Fruit fly (Drosophila melanogaster) whole organism, wandering third instar larva: ENCODE data around the gene CG6685.

Source experiments
- Abd-B ChIP-seq: fragments of >200 bp; optimal IDR thresholded peaks from 2 replicates; lab custom pipeline; 2017; ENCODE audit warnings: missing biosample characterization, missing genetic modification characterization
- CG32264 ChIP-seq: fragments of 200-800 bp; sonication (Bioruptor generic); optimal IDR thresholded peaks from 2 replicates; lab custom pipeline; 2016; ENCODE audit warnings: missing biosample characterization, missing genetic modification characterization
- CG9705 ChIP-seq: fragments of 200-800 bp; sonication (Bioruptor generic); optimal IDR thresholded peaks from 2 replicates; lab custom pipeline; 2018; ENCODE audit warnings: missing biosample characterization, mild to moderate bottlenecking, missing genetic modification characterization
- CrebA ChIP-seq: fragments of 200-800 bp; sonication (Bioruptor generic); optimal IDR thresholded peaks from 2 replicates; lab custom pipeline; 2016; ENCODE audit warnings: missing biosample characterization, mild to moderate bottlenecking, missing genetic modification characterization, borderline replicate concordance
- Dfd ChIP-seq: fragments of >200 bp; optimal IDR thresholded peaks from 2 replicates; lab custom pipeline; 2017; ENCODE audit warnings: missing biosample characterization, missing genetic modification characterization
- Dif ChIP-seq: fragments of 200-275, 200-300 bp; sonication (Bioruptor generic); optimal IDR thresholded peaks from 2 replicates; lab custom pipeline; 2018; ENCODE audit warnings: missing biosample characterization, missing genetic modification characterization; ENCODE audit not compliant: partially characterized antibody
- GATAd ChIP-seq: sonication (Bioruptor generic); optimal IDR thresholded peaks from 2 replicates; lab custom pipeline; 2016; ENCODE audit warnings: missing biosample characterization, missing genetic modification characterization
- HLH106 ChIP-seq: fragments of 200-800 bp; optimal IDR thresholded peaks from 3 replicates; lab custom pipeline; 2019; ENCODE audit warnings: missing biosample characterization, mild to moderate bottlenecking, missing genetic modification characterization, moderate library complexity
- Hnf4 ChIP-seq: fragments of 200-800 bp; sonication (Bioruptor generic); optimal IDR thresholded peaks from 2 replicates; lab custom pipeline; 2016; ENCODE audit warnings: missing biosample characterization, mild to moderate bottlenecking, missing genetic modification characterization
- Hr78 ChIP-seq: fragments of >200 bp; optimal IDR thresholded peaks from 2 replicates; lab custom pipeline; 2017; ENCODE audit warnings: missing biosample characterization, missing genetic modification characterization
- Hr83 ChIP-seq: fragments of 200-300 bp; sonication (Bioruptor generic); optimal IDR thresholded peaks from 2 replicates; lab custom pipeline; 2016; ENCODE audit warnings: missing biosample characterization, mild to moderate bottlenecking, missing genetic modification characterization, moderate library complexity; ENCODE audit not compliant: poor library complexity, severe bottlenecking
- Jra ChIP-seq: sonication (Bioruptor generic); optimal IDR thresholded peaks from 2 replicates; lab custom pipeline; 2016; ENCODE audit warnings: missing biosample characterization, missing genetic modification characterization
- Mio ChIP-seq: sonication (Bioruptor generic); optimal IDR thresholded peaks from 2 replicates; lab custom pipeline; 2016; ENCODE audit warnings: missing biosample characterization, missing genetic modification characterization
- Myc ChIP-seq: fragments of >200 bp; optimal IDR thresholded peaks from 2 replicates; lab custom pipeline; 2017
- N ChIP-seq: fragments of >200 bp; optimal IDR thresholded peaks from 2 replicates; lab custom pipeline; 2018; ENCODE audit warnings: missing biosample characterization, missing external identifiers, missing genetic modification characterization
- OdsH ChIP-seq: fragments of 200-800 bp; sonication (Bioruptor generic); optimal IDR thresholded peaks from 2 replicates; lab custom pipeline; 2016; ENCODE audit warnings: missing biosample characterization, mild to moderate bottlenecking, missing genetic modification characterization
- Rel ChIP-seq, 2 experiments: fragments of 200-800 bp; sonication (Bioruptor generic) in 1 of 2; optimal IDR thresholded peaks; 2 replicates in 1 of 2; 3 replicates in 1 of 2; lab custom pipeline; 2016 to 2019; ENCODE audit warnings: mild to moderate bottlenecking in 2 of 2, missing biosample characterization in 2 of 2, missing genetic modification characterization in 2 of 2, moderate library complexity in 1 of 2
- Sp1 ChIP-seq: fragments of 200-800 bp; sonication (Bioruptor generic); optimal IDR thresholded peaks from 3 replicates; lab custom pipeline; 2019; ENCODE audit warnings: missing biosample characterization, mild to moderate bottlenecking, missing genetic modification characterization, moderate library complexity
- Vsx2 ChIP-seq: fragments of 200-300, 225-300 bp; sonication (Bioruptor generic); optimal IDR thresholded peaks from 2 replicates; lab custom pipeline; 2018; ENCODE audit warnings: missing biosample characterization, missing genetic modification characterization; ENCODE audit not compliant: partially characterized antibody
- br ChIP-seq: fragments of 200-800 bp; sonication (Bioruptor generic); optimal IDR thresholded peaks from 2 replicates; lab custom pipeline; 2016; ENCODE audit warnings: missing biosample characterization, missing genetic modification characterization
- brk ChIP-seq: fragments of 200-800 bp; sonication (Bioruptor generic); optimal IDR thresholded peaks from 2 replicates; lab custom pipeline; 2016; ENCODE audit warnings: missing biosample characterization, mild to moderate bottlenecking, missing genetic modification characterization
- dl ChIP-seq, 2 experiments: fragments of 175-275, 200-275 bp in 1 of 2; fragments of 200-275 bp in 1 of 2; sonication (Bioruptor generic); optimal IDR thresholded peaks; lab custom pipeline; 2018; ENCODE audit warnings: mild to moderate bottlenecking in 2 of 2, missing biosample characterization in 2 of 2, missing genetic modification characterization in 2 of 2, moderate library complexity in 2 of 2; ENCODE audit not compliant: partially characterized antibody in 2 of 2, insufficient read depth in 1 of 2
- dmrt93B ChIP-seq: fragments of 200-800 bp; sonication (Bioruptor generic); optimal IDR thresholded peaks from 2 replicates; lab custom pipeline; 2018; ENCODE audit warnings: missing biosample characterization, mild to moderate bottlenecking, missing genetic modification characterization
- dsf ChIP-seq: sonication (Bioruptor generic); optimal IDR thresholded peaks from 2 replicates; lab custom pipeline; 2016; ENCODE audit warnings: missing biosample characterization, missing genetic modification characterization, borderline replicate concordance
- ey ChIP-seq: fragments of 200-800 bp; sonication (Bioruptor generic); optimal IDR thresholded peaks from 2 replicates; lab custom pipeline; 2016; ENCODE audit warnings: missing biosample characterization, missing genetic modification characterization
- foxo ChIP-seq, 2 experiments: fragments of 200-800 bp; sonication (Bioruptor generic); optimal IDR thresholded peaks; 2 replicates in 1 of 2; 3 replicates in 1 of 2; lab custom pipeline; 2016 to 2017; ENCODE audit warnings: missing biosample characterization in 2 of 2, missing genetic modification characterization in 2 of 2
- fru ChIP-seq: fragments of 200-800 bp; sonication (Bioruptor generic); optimal IDR thresholded peaks from 3 replicates; lab custom pipeline; 2016; ENCODE audit warnings: missing biosample characterization, mild to moderate bottlenecking, missing genetic modification characterization
- h ChIP-seq: fragments of 200-800 bp; sonication (Bioruptor generic); optimal IDR thresholded peaks from 3 replicates; lab custom pipeline; 2016; ENCODE audit warnings: missing biosample characterization, mild to moderate bottlenecking, missing genetic modification characterization
- jim ChIP-seq: fragments of 175-275, 200-325 bp; sonication (Bioruptor generic); optimal IDR thresholded peaks from 2 replicates; lab custom pipeline; 2016; ENCODE audit warnings: missing biosample characterization, mild to moderate bottlenecking, missing genetic modification characterization
- lola ChIP-seq: fragments of >200 bp; optimal IDR thresholded peaks from 2 replicates; lab custom pipeline; 2017; ENCODE audit warnings: missing biosample characterization, missing genetic modification characterization
- pan ChIP-seq: fragments of >200 bp; optimal IDR thresholded peaks from 2 replicates; lab custom pipeline; 2017
- psq ChIP-seq: fragments of 200-800 bp; sonication (Bioruptor generic); optimal IDR thresholded peaks from 3 replicates; lab custom pipeline; 2017; ENCODE audit warnings: missing biosample characterization, mild to moderate bottlenecking, missing genetic modification characterization, moderate library complexity
- rgr ChIP-seq: fragments of 200-800 bp; sonication (Bioruptor generic); optimal IDR thresholded peaks from 3 replicates; lab custom pipeline; 2016; ENCODE audit warnings: missing biosample characterization, mild to moderate bottlenecking, missing genetic modification characterization
- sage ChIP-seq: fragments of 200-800 bp; sonication (Bioruptor generic); optimal IDR thresholded peaks from 2 replicates; lab custom pipeline; 2016; ENCODE audit warnings: missing biosample characterization, mild to moderate bottlenecking, missing genetic modification characterization
- sv ChIP-seq: fragments of 200-800 bp; sonication (Bioruptor generic); optimal IDR thresholded peaks from 3 replicates; lab custom pipeline; 2016; ENCODE audit warnings: missing biosample characterization, missing genetic modification characterization
- tai ChIP-seq: sonication (Bioruptor generic); optimal IDR thresholded peaks from 2 replicates; lab custom pipeline; 2016; ENCODE audit warnings: missing biosample characterization, missing genetic modification characterization
- usp ChIP-seq: fragments of >200 bp; optimal IDR thresholded peaks from 2 replicates; lab custom pipeline; 2017; ENCODE audit warnings: missing biosample characterization, missing genetic modification characterization
- woc ChIP-seq: sonication (Bioruptor generic); optimal IDR thresholded peaks from 2 replicates; lab custom pipeline; 2016; ENCODE audit warnings: missing biosample characterization, mild to moderate bottlenecking, missing genetic modification characterization

CG6685 gene

DNA sequence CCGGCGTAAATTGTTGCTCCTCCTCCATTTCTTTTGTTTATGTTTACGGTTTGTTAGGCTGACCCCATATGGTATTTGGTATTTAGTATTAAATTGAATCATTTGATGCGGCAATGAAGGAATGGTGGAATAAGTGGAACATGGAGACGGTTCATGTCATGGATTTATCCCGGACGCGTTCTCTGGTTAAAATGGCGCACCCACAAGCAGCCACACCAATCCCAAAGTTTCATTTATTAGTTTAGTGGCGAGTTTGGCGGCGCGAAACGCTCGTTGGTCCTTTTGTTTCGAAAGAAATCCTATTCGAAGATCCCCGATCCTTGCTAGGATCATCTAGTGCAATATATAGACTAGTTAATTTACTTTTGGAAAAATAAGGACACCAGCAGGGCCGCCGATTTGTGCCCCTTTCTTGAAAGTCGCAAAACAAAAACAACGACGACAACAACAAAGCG is at the start of gene CG6685, which contains the start of gene Dronc:
Gene CG6685 (minus strand): TSS at position 51 of the 455 bp plus-strand sequence.
Gene Dronc (plus strand): TSS at position 213 of the 455 bp plus-strand sequence.
- no peak for TF ChIP-seq Rel (GFP tag; optimal IDR thresholded peaks at IDR 0.05; lab: Kevin White, UChicago)
- TF ChIP-seq Rel (tag; optimal IDR thresholded peaks at IDR 0.05; lab: Kevin White, UChicago): peak; percentile 99
- TF ChIP-seq br (GFP tag; lab: Kevin White, UChicago): no peak
- no peak for TF ChIP-seq ey (GFP tag; lab: Kevin White, UChicago)
- TF ChIP-seq psq: no peak
- TF ChIP-seq woc (GFP tag; lab: Kevin White, UChicago): no peak
- TF ChIP-seq h (GFP tag; lab: Kevin White, UChicago): no peak
- TF ChIP-seq CG32264 (GFP tag; lab: Kevin White, UChicago): no peak
- TF ChIP-seq Dfd: no peak
- no peak for TF ChIP-seq tai (GFP tag; lab: Kevin White, UChicago)
- TF ChIP-seq dl (GFP tag; optimal IDR thresholded peaks at IDR 0.05; lab: Kevin White, UChicago; ENCODE audit: insufficient read depth in 1 of 2, partially characterized antibody in 2 of 2): no peak
- no peak for TF ChIP-seq brk (GFP tag; lab: Kevin White, UChicago)
- TF ChIP-seq lola (GFP tag; lab: Kevin White, UChicago): no peak
- TF ChIP-seq Hnf4: no peak
- no peak for TF ChIP-seq sage (GFP tag; lab: Kevin White, UChicago)
- TF ChIP-seq Jra (GFP tag; lab: Kevin White, UChicago): no peak
- no peak for TF ChIP-seq rgr
- TF ChIP-seq jim: no peak
- TF ChIP-seq Mio (GFP tag; lab: Kevin White, UChicago): no peak
- TF ChIP-seq HLH106 (tag; lab: Kevin White, UChicago): peak; percentile 10
- no peak for TF ChIP-seq N (GFP tag; lab: Kevin White, UChicago)
- peak; percentile 18 for TF ChIP-seq Vsx2
- TF ChIP-seq pan: no peak
- TF ChIP-seq OdsH (GFP tag; lab: Kevin White, UChicago): no peak
- TF ChIP-seq sv (GFP tag; lab: Kevin White, UChicago): no peak
- TF ChIP-seq Hr83 (GFP tag; lab: Kevin White, UChicago): peak; percentile 14
- no peak for TF ChIP-seq Myc
- no peak for TF ChIP-seq dsf (GFP tag; lab: Kevin White, UChicago)
- no peak for TF ChIP-seq foxo (GFP tag; optimal IDR thresholded peaks at IDR 0.05; lab: Kevin White, UChicago)
- no peak for TF ChIP-seq fru
- no peak for TF ChIP-seq usp (GFP tag; lab: Kevin White, UChicago)
- no peak for TF ChIP-seq dmrt93B (GFP tag; lab: Kevin White, UChicago)

DNA sequence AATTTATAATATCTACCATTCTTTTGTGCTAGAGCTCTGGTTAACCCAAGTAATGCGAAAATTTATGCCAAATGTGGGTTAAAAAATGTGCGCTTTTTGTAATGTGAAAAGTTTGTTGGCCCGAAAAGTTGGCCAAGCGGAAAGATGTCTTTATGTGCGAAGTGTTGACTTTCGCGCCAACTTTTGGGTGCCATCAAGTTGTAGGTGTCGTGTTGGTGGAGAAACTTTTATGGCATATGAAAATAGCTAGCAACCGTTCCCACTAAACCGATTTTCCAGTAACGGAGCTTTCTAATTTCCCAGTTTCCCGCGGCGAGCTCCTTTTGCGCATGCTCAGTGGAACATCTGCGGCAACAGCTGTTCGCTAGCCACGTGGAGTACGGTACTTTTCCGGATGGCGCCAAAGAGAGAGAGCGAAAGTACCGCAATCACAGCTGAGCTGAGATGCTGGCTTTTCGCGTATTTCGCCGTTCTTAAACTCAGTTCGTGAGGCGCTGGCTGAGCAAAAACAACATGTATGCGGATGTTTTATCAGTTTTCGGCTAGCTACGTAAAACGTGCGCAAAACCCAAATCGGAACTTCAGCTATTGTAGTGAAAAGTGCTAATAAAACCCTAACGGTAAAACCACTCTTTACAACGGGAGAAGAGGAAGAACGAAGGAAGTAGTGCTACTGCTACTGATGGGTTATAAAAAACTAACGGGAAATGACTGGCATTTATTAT is 6.2 kb upstream of the CG6685 start, which contains the start of gene dpr6:
Gene dpr6 (plus strand): TSS at position 480 of the 725 bp plus-strand sequence.
- no peak for TF ChIP-seq Rel (GFP tag; optimal IDR thresholded peaks at IDR 0.05; lab: Kevin White, UChicago)
- peak; percentile 49 for TF ChIP-seq Rel (tag; optimal IDR thresholded peaks at IDR 0.05; lab: Kevin White, UChicago)
- TF ChIP-seq foxo (GFP tag; optimal IDR thresholded peaks at IDR 0.05; lab: Kevin White, UChicago): no peak
- no peak for TF ChIP-seq N (GFP tag; lab: Kevin White, UChicago)

DNA sequence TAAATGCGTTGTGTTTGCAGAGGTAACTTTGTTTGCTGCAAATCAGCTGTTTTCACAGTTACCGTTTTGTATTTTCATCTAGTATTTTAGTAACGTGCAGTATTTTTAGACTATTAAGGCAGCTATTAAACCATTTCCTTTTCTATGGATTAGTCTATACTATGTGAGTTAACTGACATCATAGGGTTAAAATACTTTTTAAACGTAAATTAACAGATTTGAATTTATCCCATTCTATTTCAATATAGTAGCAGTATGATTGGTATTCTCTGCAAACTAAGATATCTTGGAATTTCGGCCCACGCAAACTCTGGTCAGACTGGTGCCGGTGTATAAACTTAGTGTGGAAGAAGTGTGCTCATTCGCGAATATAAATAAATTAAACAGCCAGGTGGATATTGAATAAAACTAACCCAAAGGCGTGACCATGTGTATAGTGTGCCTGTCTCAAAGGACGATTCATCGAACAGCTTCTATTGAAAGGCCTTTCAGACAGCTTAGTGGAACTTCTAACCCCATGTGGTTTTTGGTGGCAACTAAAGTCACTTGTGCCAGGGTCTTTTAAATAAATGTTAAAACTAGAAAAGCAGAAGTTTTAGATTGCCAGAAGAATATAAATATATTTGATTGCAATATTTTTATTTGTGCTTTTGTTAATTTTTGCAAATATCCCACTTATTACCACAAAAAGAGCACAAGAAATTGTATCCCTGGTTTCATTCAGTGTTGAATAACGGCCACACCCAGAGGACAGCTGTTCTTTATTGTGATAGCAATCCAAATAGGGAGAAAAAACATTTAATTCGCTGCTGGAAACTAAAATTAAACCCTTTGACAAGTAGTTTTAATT is 4.1 kb upstream of the CG6685 start, which contains the start of the genes CG6674, CG42455 and vnc:
Gene CG6674 (minus strand): TSS at position 48 of the 850 bp plus-strand sequence.
Gene CG42455 (plus strand): TSS at position 306 of the 850 bp plus-strand sequence.
Gene vnc (plus strand): TSS at position 306 of the 850 bp plus-strand sequence.
- TF ChIP-seq GATAd (no peak), br (GFP tag; lab: Kevin White, UChicago) (no peak), Dfd (no peak), tai (GFP tag; lab: Kevin White, UChicago) (peak; percentile 34), fru (peak; percentile 42), Vsx2 (no peak), jim (no peak), N (GFP tag; lab: Kevin White, UChicago) (no peak), Abd-B (no peak), Sp1 (GFP tag; lab: Kevin White, UChicago) (no peak), woc (GFP tag; lab: Kevin White, UChicago) (no peak), CG9705 (GFP tag; lab: Kevin White, UChicago) (peak; percentile 9), ey (GFP tag; lab: Kevin White, UChicago) (peak; percentile 11), Dif (GFP tag; lab: Kevin White, UChicago) (no peak), Myc (peak; percentile 43), OdsH (GFP tag; lab: Kevin White, UChicago) (peak; percentile 35), dsf (GFP tag; lab: Kevin White, UChicago) (peak; percentile 18), usp (GFP tag; lab: Kevin White, UChicago) (no peak), brk (GFP tag; lab: Kevin White, UChicago) (peak; percentile 19), CG32264 (GFP tag; lab: Kevin White, UChicago) (no peak), CrebA (no peak), Jra (GFP tag; lab: Kevin White, UChicago) (peak; percentile 1), dmrt93B (GFP tag; lab: Kevin White, UChicago) (peak; percentile 9), Mio (GFP tag; lab: Kevin White, UChicago) (no peak), sage (GFP tag; lab: Kevin White, UChicago) (no peak), Hr83 (GFP tag; lab: Kevin White, UChicago) (peak; percentile 42), Hr78 (GFP tag; lab: Kevin White, UChicago) (no peak), rgr (peak; percentile 49), Hnf4 (peak; percentile 50), lola (GFP tag; lab: Kevin White, UChicago) (no peak), pan (no peak), psq (peak; percentile 21)
